Fruit fly (Drosophila melanogaster) whole organism, embryonic: Measurements from ENCODE around the gene CG31793.

Experiments used
- BEAF-32 ChIP-seq: fragments of 200-800 bp; sonication (Bioruptor generic); optimal IDR thresholded peaks from 3 replicates; lab custom pipeline; 2017; ENCODE audit warnings: missing biosample characterization, missing genetic modification characterization, mild to moderate bottlenecking, moderate library complexity, missing genetic modification reagents
- Bteb2 ChIP-seq: fragments of 200-800 bp; sonication (Bioruptor generic); optimal IDR thresholded peaks from 2 replicates; lab custom pipeline; 2016; ENCODE audit warnings: missing biosample characterization, missing genetic modification characterization
- CG1024 ChIP-seq: fragments of 200-800 bp; sonication (Bioruptor generic); IDR thresholded peaks from 2 replicates; pipeline ENCODE4 v1.3.6; 2022; ENCODE audit warnings: missing biosample characterization, missing genetic modification characterization
- CG10274 ChIP-seq: fragments of 200-800 bp; sonication (Bioruptor generic); optimal IDR thresholded peaks from 3 replicates; lab custom pipeline; 2017; ENCODE audit warnings: missing biosample characterization, mild to moderate bottlenecking, missing genetic modification characterization
- CG11560 ChIP-seq: fragments of 200-800 bp; sonication (Bioruptor generic); IDR thresholded peaks from 3 replicates; pipeline ENCODE4 v1.3.6; 2022; ENCODE audit warnings: missing biosample characterization, missing genetic modification characterization
- CG11696 ChIP-seq: fragments of 200-800 bp; sonication (Bioruptor generic); IDR thresholded peaks from 2 replicates; pipeline ENCODE4 v1.3.6; 2022; ENCODE audit warnings: missing biosample characterization, missing genetic modification characterization
- CG1233 ChIP-seq: fragments of 200-800 bp; sonication (Bioruptor generic); optimal IDR thresholded peaks from 4 replicates; lab custom pipeline; 2018; ENCODE audit warnings: missing biosample characterization, mild to moderate bottlenecking, missing genetic modification characterization
- CG14965 ChIP-seq: fragments of 200-800 bp; sonication (Bioruptor generic); optimal IDR thresholded peaks from 2 replicates; lab custom pipeline; 2016; ENCODE audit warnings: missing biosample characterization, missing genetic modification characterization, borderline replicate concordance
- CG17385 ChIP-seq: fragments of 200-800 bp; sonication (Bioruptor generic); optimal IDR thresholded peaks from 3 replicates; lab custom pipeline; 2018; ENCODE audit warnings: missing biosample characterization, mild to moderate bottlenecking, missing genetic modification characterization
- CG18011 ChIP-seq: fragments of 200-800 bp; sonication (Bioruptor generic); optimal IDR thresholded peaks from 2 replicates; lab custom pipeline; 2017; ENCODE audit warnings: missing biosample characterization, missing genetic modification characterization, mild to moderate bottlenecking, moderate library complexity, missing genotype
- CG2875 ChIP-seq: fragments of 200-800 bp; sonication (Bioruptor generic); optimal IDR thresholded peaks from 2 replicates; lab custom pipeline; 2017; ENCODE audit warnings: missing biosample characterization, mild to moderate bottlenecking, missing genetic modification characterization, missing genetic modification reagents
- CG3847 ChIP-seq: fragments of 200-800 bp; sonication (Bioruptor generic); IDR thresholded peaks from 2 replicates; pipeline ENCODE4 v1.3.6; 2022; ENCODE audit warnings: missing biosample characterization, missing genetic modification characterization
- CG4424 ChIP-seq: fragments of 200-800 bp; sonication (Bioruptor generic); optimal IDR thresholded peaks from 3 replicates; lab custom pipeline; 2016; ENCODE audit warnings: missing biosample characterization, missing genetic modification characterization
- CG7357 ChIP-seq: fragments of 200-800 bp; sonication (Bioruptor generic); IDR thresholded peaks from 3 replicates; pipeline ENCODE4 v1.3.6; 2022; ENCODE audit warnings: missing biosample characterization, missing genetic modification characterization
- CG8281 ChIP-seq: fragments of 200-800 bp; sonication (Bioruptor generic); optimal IDR thresholded peaks from 2 replicates; lab custom pipeline; 2018; ENCODE audit warnings: missing biosample characterization, mild to moderate bottlenecking, missing genetic modification characterization, moderate library complexity
- CG8944 ChIP-seq: fragments of 200-800 bp; sonication (Bioruptor generic); optimal IDR thresholded peaks from 3 replicates; lab custom pipeline; 2016; ENCODE audit warnings: missing biosample characterization, missing genetic modification characterization
- CG9609 ChIP-seq: fragments of 200-800 bp; sonication (Bioruptor generic); optimal IDR thresholded peaks from 3 replicates; lab custom pipeline; 2016; ENCODE audit warnings: missing biosample characterization, missing genetic modification characterization
- CrebB ChIP-seq: fragments of 200-800 bp; sonication (Bioruptor generic); optimal IDR thresholded peaks from 3 replicates; lab custom pipeline; 2018; ENCODE audit warnings: missing biosample characterization, mild to moderate bottlenecking, missing genetic modification characterization
- Dp ChIP-seq: fragments of 200-800 bp; sonication (Bioruptor generic); optimal IDR thresholded peaks from 2 replicates; lab custom pipeline; 2018; ENCODE audit warnings: missing biosample characterization, mild to moderate bottlenecking, missing genetic modification characterization, moderate library complexity
- E2f1 ChIP-seq: fragments of 200-800 bp; sonication (Bioruptor generic); IDR thresholded peaks from 2 replicates; pipeline ENCODE4 v1.3.6; 2022; ENCODE audit warnings: missing biosample characterization, missing genetic modification characterization
- Kr ChIP-seq: fragments of 200-800 bp; sonication (Bioruptor generic); optimal IDR thresholded peaks from 2 replicates; lab custom pipeline; 2017; ENCODE audit warnings: missing biosample characterization, mild to moderate bottlenecking, missing genetic modification characterization
- Lim3 ChIP-seq: fragments of 200-800 bp; sonication (Bioruptor generic); IDR thresholded peaks from 2 replicates; pipeline ENCODE4 v1.3.6; 2022; ENCODE audit warnings: missing biosample characterization, missing genetic modification characterization
- Opbp ChIP-seq: fragments of 200-800 bp; sonication (Bioruptor generic); IDR thresholded peaks from 3 replicates; pipeline ENCODE4 v1.3.6; 2022; ENCODE audit warnings: missing biosample characterization, missing genetic modification characterization; ENCODE audit not compliant: partially characterized antibody
- Rfx ChIP-seq: fragments of 200-800 bp; sonication (Bioruptor generic); IDR thresholded peaks from 2 replicates; pipeline ENCODE4 v1.3.6; 2022; ENCODE audit warnings: missing biosample characterization, missing genetic modification characterization
- Sox100B ChIP-seq: fragments of 200-800 bp; sonication (Bioruptor generic); optimal IDR thresholded peaks from 3 replicates; lab custom pipeline; 2018; ENCODE audit warnings: missing biosample characterization, mild to moderate bottlenecking, missing genetic modification characterization
- ab ChIP-seq: fragments of 200-800 bp; sonication (Bioruptor generic); optimal IDR thresholded peaks from 2 replicates; lab custom pipeline; 2016; ENCODE audit warnings: missing biosample characterization, missing genetic modification characterization
- ap ChIP-seq: fragments of 200-800 bp; sonication (Bioruptor generic); IDR thresholded peaks from 2 replicates; pipeline ENCODE4 v1.3.6; 2022; ENCODE audit warnings: missing biosample characterization, missing genetic modification characterization
- bab2 ChIP-seq: fragments of 200-800 bp; sonication (Bioruptor generic); optimal IDR thresholded peaks from 2 replicates; lab custom pipeline; 2016; ENCODE audit warnings: missing biosample characterization, missing genetic modification characterization
- croc ChIP-seq: fragments of 200-800 bp; sonication (Bioruptor generic); conservative IDR thresholded peaks from 3 replicates; pipeline ENCODE4 v1.3.6; 2022; ENCODE audit warnings: missing biosample characterization, missing genetic modification characterization
- dan ChIP-seq: fragments of 200-800 bp; sonication (Bioruptor generic); IDR thresholded peaks from 2 replicates; pipeline ENCODE4 v1.3.6; 2022; ENCODE audit warnings: missing biosample characterization, missing genetic modification characterization
- fd64A ChIP-seq: fragments of 200-800 bp; sonication (Bioruptor generic); optimal IDR thresholded peaks from 3 replicates; lab custom pipeline; 2018; ENCODE audit warnings: missing biosample characterization, mild to moderate bottlenecking, missing genetic modification characterization
- gcm ChIP-seq: fragments of 200-800 bp; sonication (Bioruptor generic); optimal IDR thresholded peaks from 2 replicates; lab custom pipeline; 2019; ENCODE audit warnings: missing biosample characterization, mild to moderate bottlenecking, missing genetic modification characterization, moderate library complexity
- grau ChIP-seq: fragments of 200-800 bp; optimal IDR thresholded peaks from 3 replicates; lab custom pipeline; 2019; ENCODE audit warnings: missing biosample characterization, mild to moderate bottlenecking, missing genetic modification characterization, moderate library complexity
- hb ChIP-seq: fragments of 200-800 bp; sonication (Bioruptor generic); IDR thresholded peaks from 3 replicates; pipeline ENCODE4 v1.3.6; 2022; ENCODE audit warnings: missing biosample characterization, missing genetic modification characterization; ENCODE audit not compliant: partially characterized antibody
- jing ChIP-seq: fragments of 200-800 bp; sonication (Bioruptor generic); optimal IDR thresholded peaks from 2 replicates; lab custom pipeline; 2018; ENCODE audit warnings: missing biosample characterization, mild to moderate bottlenecking, missing genetic modification characterization
- luna ChIP-seq: fragments of 200-800 bp; sonication (Bioruptor generic); optimal IDR thresholded peaks from 2 replicates; lab custom pipeline; 2016; ENCODE audit warnings: missing biosample characterization, missing genetic modification characterization
- maf-S ChIP-seq: fragments of 200-800 bp; sonication (Bioruptor generic); optimal IDR thresholded peaks from 2 replicates; lab custom pipeline; 2016; ENCODE audit warnings: missing biosample characterization, missing genetic modification characterization
- phol ChIP-seq: fragments of 200-800 bp; sonication (Bioruptor generic); optimal IDR thresholded peaks from 3 replicates; lab custom pipeline; 2018; ENCODE audit warnings: missing biosample characterization, mild to moderate bottlenecking, missing genetic modification characterization, moderate library complexity
- row ChIP-seq: fragments of 200-800 bp; sonication (Bioruptor generic); IDR thresholded peaks from 3 replicates; pipeline ENCODE4 v1.3.6; 2022; ENCODE audit warnings: missing biosample characterization, missing genetic modification characterization
- run ChIP-seq: fragments of 200-800 bp; sonication (Bioruptor generic); optimal IDR thresholded peaks from 3 replicates; lab custom pipeline; 2018; ENCODE audit warnings: missing biosample characterization, mild to moderate bottlenecking, missing genetic modification characterization
- sug ChIP-seq: fragments of 200-800 bp; optimal IDR thresholded peaks from 2 replicates; lab custom pipeline; 2019; ENCODE audit warnings: missing biosample characterization, mild to moderate bottlenecking, missing genetic modification characterization, moderate library complexity
- tap ChIP-seq: fragments of 200-800 bp; optimal IDR thresholded peaks from 3 replicates; lab custom pipeline; 2019; ENCODE audit warnings: missing biosample characterization, mild to moderate bottlenecking, missing genetic modification characterization, moderate library complexity
- unc-4 ChIP-seq: fragments of 200-800 bp; sonication (Bioruptor generic); IDR thresholded peaks from 2 replicates; pipeline ENCODE4 v1.3.6; 2022; ENCODE audit warnings: missing biosample characterization, missing genetic modification characterization; ENCODE audit not compliant: partially characterized antibody
- vfl ChIP-seq: fragments of 200-800 bp; sonication (Bioruptor generic); optimal IDR thresholded peaks from 2 replicates; lab custom pipeline; 2016; ENCODE audit warnings: missing biosample characterization, missing genetic modification characterization

CG31793 gene

dm6 chr2L:18981484-18981883 is 21.7 kb upstream of the CG31793 start (continued):
- TF ChIP-seq CG1233 = no peak
- peak; percentile 6 for TF ChIP-seq CG17385 (GFP tag; lab: Kevin White, UChicago)
- no peak for TF ChIP-seq BEAF-32
- 0 out of 2 replicates have a peak, but pooled peaks have one; percentile 7 for TF ChIP-seq CG1024 (GFP tag; lab: Robert Waterston, UW)
- TF ChIP-seq Lim3 (GFP tag; lab: Robert Waterston, UW) = no peak
- no peak for TF ChIP-seq Sox100B (GFP tag; lab: Kevin White, UChicago)
- no peak for TF ChIP-seq CrebB (tag; lab: Kevin White, UChicago)
- no peak for TF ChIP-seq CG3847
- TF ChIP-seq gcm (GFP tag; lab: Kevin White, UChicago) = no peak
- no peak for TF ChIP-seq row (GFP tag; lab: Robert Waterston, UW)
- no peak for TF ChIP-seq Bteb2 (GFP tag; lab: Kevin White, UChicago)
- TF ChIP-seq CG8281 = no peak
- TF ChIP-seq unc-4 (GFP tag; lab: Robert Waterston, UW) = no peak
- peak; percentile 5 for TF ChIP-seq tap
- no peak for TF ChIP-seq bab2 (GFP tag; lab: Kevin White, UChicago)
- no peak for TF ChIP-seq CG11560 (tag; lab: Robert Waterston, UW)
- TF ChIP-seq sug (tag; lab: Kevin White, UChicago) = no peak
- no peak for TF ChIP-seq croc
- TF ChIP-seq ap = no peak
- no peak for TF ChIP-seq run (tag; lab: Kevin White, UChicago)
- TF ChIP-seq maf-S = no peak
- TF ChIP-seq ab (GFP tag; lab: Kevin White, UChicago) = no peak
- no peak for TF ChIP-seq CG7357 (GFP tag; lab: Robert Waterston, UW)
- no peak for TF ChIP-seq Dp (GFP tag; lab: Kevin White, UChicago)
- no peak for TF ChIP-seq hb (GFP tag; lab: Robert Waterston, UW)
- no peak for TF ChIP-seq CG8944 (GFP tag; lab: Kevin White, UChicago)
- no peak for TF ChIP-seq CG11696 (GFP tag; lab: Robert Waterston, UW)
- TF ChIP-seq CG4424 = no peak
- TF ChIP-seq CG10274 (GFP tag; lab: Kevin White, UChicago) = no peak
- peak; percentile 3 for TF ChIP-seq CG2875
- peak; percentile 50 for TF ChIP-seq fd64A
- no peak for TF ChIP-seq jing (GFP tag; lab: Kevin White, UChicago)
- TF ChIP-seq Rfx (GFP tag; lab: Robert Waterston, UW) = no peak
- no peak for TF ChIP-seq E2f1 (GFP tag; lab: Robert Waterston, UW)
- TF ChIP-seq grau (tag; lab: Kevin White, UChicago) = no peak
- TF ChIP-seq phol (tag; lab: Kevin White, UChicago) = no peak
- TF ChIP-seq Opbp (GFP tag; lab: Robert Waterston, UW) = no peak
- TF ChIP-seq dan (GFP tag; lab: Robert Waterston, UW) = no peak
- no peak for TF ChIP-seq vfl
- no peak for TF ChIP-seq CG9609 (GFP tag; lab: Kevin White, UChicago)
- no peak for TF ChIP-seq CG18011 (GFP tag; lab: Kevin White, UChicago)
- TF ChIP-seq luna (GFP tag; lab: Kevin White, UChicago) = no peak
- TF ChIP-seq CG14965 (GFP tag; lab: Kevin White, UChicago) = no peak
- peak; percentile 42 for TF ChIP-seq Kr (GFP tag; lab: Kevin White, UChicago)
